Worm (Caenorhabditis elegans): ENCODE data around the gene F59B10.4.

DNA sequence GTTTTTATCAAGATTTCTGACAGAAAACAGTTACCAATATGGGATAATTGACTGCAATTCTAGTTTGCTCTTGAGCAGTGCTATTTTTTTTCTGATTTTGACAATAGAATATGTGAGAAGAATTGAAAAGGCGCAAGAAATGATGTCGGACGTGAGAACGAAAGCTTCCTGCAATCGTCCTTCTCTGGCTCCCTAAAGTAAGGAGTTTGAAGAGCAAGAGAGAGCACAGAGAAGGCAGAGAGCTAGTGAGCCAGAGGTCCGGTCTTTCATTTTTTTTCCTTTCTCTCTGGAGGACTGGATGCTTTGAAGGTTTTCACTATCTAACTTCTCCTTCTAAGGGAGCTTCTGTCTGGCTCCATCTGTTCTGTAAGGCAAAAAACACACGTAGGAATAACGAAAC, 31.3 kb upstream of the F59B10.4 start:
- TF ChIP-seq pqm-1 (tag; optimal IDR thresholded peaks at IDR 0.05) (no peak), lin-13 (GFP tag; optimal IDR thresholded peaks at IDR 0.05) (no peak), snpc-4 (tag; optimal IDR thresholded peaks at IDR 0.05) (no peak), unc-62 (GFP tag; optimal IDR thresholded peaks at IDR 0.05) (no peak), ztf-11 (tag; optimal IDR thresholded peaks at IDR 0.05) (no peak), lin-39 (tag; optimal IDR thresholded peaks at IDR 0.05) (no peak), blmp-1 (tag; optimal IDR thresholded peaks at IDR 0.05) (no peak), nhr-28 (tag; optimal IDR thresholded peaks at IDR 0.05) (no peak)

All from whole organism, L1 larva.